Worm (Caenorhabditis elegans) whole organism, mixed stage, embryonic: ENCODE results near the gene picc-1.
"Not testable (repeated sequence)": the region's sequence is repeated elsewhere in the genome, so short reads cannot be mapped to it uniquely, and the experiment has no call there.

Source experiments
- M03D4.4 ChIP-seq: sonication (generic microtip); optimal IDR thresholded peaks from 2 replicates; lab custom pipeline; 2017; ENCODE audit warnings: mild to moderate bottlenecking, missing genetic modification characterization, missing compliant biosample characterization
- bed-3 ChIP-seq: fragments of 200-800 bp; sonication (Bioruptor generic); optimal IDR thresholded peaks from 3 replicates; lab custom pipeline; 2018; ENCODE audit warnings: mild to moderate bottlenecking, missing genetic modification characterization, moderate library complexity, missing compliant biosample characterization
- blmp-1 ChIP-seq: fragments of 150-350 bp; optimal IDR thresholded peaks from 2 replicates; lab custom pipeline; 2014; ENCODE audit warnings: missing biosample characterization, missing genetic modification characterization
- ceh-39 ChIP-seq: fragments of 150-350 bp; optimal IDR thresholded peaks from 2 replicates; lab custom pipeline; 2014; ENCODE audit warnings: missing biosample characterization, missing genetic modification characterization
- ceh-43 ChIP-seq: fragments of 200-800 bp; sonication (Bioruptor generic); optimal IDR thresholded peaks from 2 replicates; lab custom pipeline; 2018; ENCODE audit warnings: mild to moderate bottlenecking, missing genetic modification characterization, moderate library complexity, missing compliant biosample characterization
- ceh-83 ChIP-seq: fragments of 200-800 bp; sonication (Bioruptor generic); optimal IDR thresholded peaks from 2 replicates; lab custom pipeline; 2018; ENCODE audit warnings: mild to moderate bottlenecking, missing genetic modification characterization, missing compliant biosample characterization
- ces-1 ChIP-seq: fragments of 150-350 bp; optimal IDR thresholded peaks from 2 replicates; lab custom pipeline; 2014; ENCODE audit warnings: missing biosample characterization, missing genetic modification reagents, missing genetic modification characterization
- cnd-1 ChIP-seq: fragments of 200-800 bp; sonication (Bioruptor generic); optimal IDR thresholded peaks from 2 replicates; lab custom pipeline; 2018; ENCODE audit warnings: mild to moderate bottlenecking, missing genetic modification characterization, missing compliant biosample characterization
- drap-1 ChIP-seq: fragments of 200-800 bp; sonication (Bioruptor generic); optimal IDR thresholded peaks from 3 replicates; lab custom pipeline; 2018; ENCODE audit warnings: mild to moderate bottlenecking, missing genetic modification characterization, missing compliant biosample characterization
- elt-1 ChIP-seq: sonication (generic microtip); optimal IDR thresholded peaks from 2 replicates; lab custom pipeline; 2017; ENCODE audit warnings: missing genetic modification characterization, mild to moderate bottlenecking, missing compliant biosample characterization, antibody characterized with exemption, moderate library complexity, borderline replicate concordance; ENCODE audit not compliant: insufficient read depth
- elt-3 ChIP-seq: fragments of 150-350 bp; optimal IDR thresholded peaks from 2 replicates; lab custom pipeline; 2014; ENCODE audit warnings: missing biosample characterization, missing genetic modification characterization
- flh-1 ChIP-seq: fragments of 200-800 bp; sonication (Bioruptor generic); optimal IDR thresholded peaks from 2 replicates; lab custom pipeline; 2018; ENCODE audit warnings: mild to moderate bottlenecking, missing genetic modification characterization, moderate library complexity, missing compliant biosample characterization
- ham-2 ChIP-seq: fragments of 200-800 bp; sonication (Bioruptor generic); optimal IDR thresholded peaks from 2 replicates; lab custom pipeline; 2018; ENCODE audit warnings: mild to moderate bottlenecking, missing genetic modification characterization, missing compliant biosample characterization
- mab-5 ChIP-seq: fragments of 150-350 bp; optimal IDR thresholded peaks from 2 replicates; lab custom pipeline; 2014; ENCODE audit warnings: missing biosample characterization, missing genetic modification characterization
- mep-1 ChIP-seq: fragments of 150-350 bp; optimal IDR thresholded peaks from 2 replicates; lab custom pipeline; 2017; ENCODE audit warnings: missing biosample characterization, missing genetic modification reagents, missing genetic modification characterization, inconsistent platforms
- mls-2 ChIP-seq: sonication (generic microtip); optimal IDR thresholded peaks from 2 replicates; lab custom pipeline; 2016; ENCODE audit warnings: mild to moderate bottlenecking, missing genetic modification characterization, moderate library complexity, missing compliant biosample characterization
- nhr-12 ChIP-seq: fragments of 150-350 bp; optimal IDR thresholded peaks from 2 replicates; lab custom pipeline; 2014; ENCODE audit warnings: missing biosample characterization, missing genetic modification characterization
- nhr-2 ChIP-seq: fragments of 150-350 bp; optimal IDR thresholded peaks from 2 replicates; lab custom pipeline; 2014; ENCODE audit warnings: missing biosample characterization, missing genetic modification characterization
- nhr-28 ChIP-seq: fragments of 150-350 bp; optimal IDR thresholded peaks from 2 replicates; lab custom pipeline; 2014; ENCODE audit warnings: missing biosample characterization, missing genetic modification characterization
- nhr-76 ChIP-seq: sonication (generic microtip); optimal IDR thresholded peaks from 2 replicates; lab custom pipeline; 2017; ENCODE audit warnings: missing biosample characterization, missing genetic modification characterization
- pha-4 ChIP-seq: fragments of 150-350 bp; optimal IDR thresholded peaks from 2 replicates; lab custom pipeline; 2018; ENCODE audit warnings: missing biosample characterization, missing genetic modification reagents, missing genetic modification characterization
- sem-2 ChIP-seq: fragments of 200-800 bp; sonication (Bioruptor generic); optimal IDR thresholded peaks from 2 replicates; lab custom pipeline; 2018; ENCODE audit warnings: mild to moderate bottlenecking, missing genetic modification characterization, missing compliant biosample characterization
- snpc-4 ChIP-seq: fragments of 150-350 bp; optimal IDR thresholded peaks from 2 replicates; lab custom pipeline; 2014; ENCODE audit warnings: missing biosample characterization, missing genetic modification characterization
- sptf-1 ChIP-seq: sonication (generic microtip); optimal IDR thresholded peaks from 2 replicates; lab custom pipeline; 2017; ENCODE audit warnings: mild to moderate bottlenecking, missing genetic modification characterization, moderate library complexity, missing compliant biosample characterization
- tbx-8 ChIP-seq: fragments of 200-800 bp; sonication (Bioruptor generic); optimal IDR thresholded peaks from 2 replicates; lab custom pipeline; 2018; ENCODE audit warnings: mild to moderate bottlenecking, missing genetic modification characterization, moderate library complexity, missing compliant biosample characterization
- unc-39 ChIP-seq: fragments of 150-350 bp; optimal IDR thresholded peaks from 2 replicates; lab custom pipeline; 2014; ENCODE audit warnings: missing biosample characterization, missing genetic modification characterization
- unc-62 ChIP-seq: fragments of 150-350 bp; optimal IDR thresholded peaks from 2 replicates; lab custom pipeline; 2014; ENCODE audit warnings: missing biosample characterization, missing genetic modification reagents, missing genetic modification characterization
- zip-8 ChIP-seq: fragments of 150-350 bp; optimal IDR thresholded peaks from 2 replicates; lab custom pipeline; 2014; ENCODE audit warnings: missing biosample characterization, missing genetic modification characterization
- ztf-11 ChIP-seq: fragments of 150-350 bp; optimal IDR thresholded peaks from 2 replicates; lab custom pipeline; 2014; ENCODE audit warnings: missing biosample characterization, missing genetic modification characterization

Gene picc-1

ce11 chrV:6031585-6031984, 12.8 kb downstream of the picc-1 start:
- TF ChIP-seq M03D4.4 (tag; lab: Kevin White, UChicago) = no peak
- no peak for TF ChIP-seq sem-2
- TF ChIP-seq ceh-83 (GFP tag; lab: Kevin White, UChicago) = no peak
- TF ChIP-seq mab-5 (tag; lab: Kevin White, UChicago) = no peak
- TF ChIP-seq ham-2 (GFP tag; lab: Kevin White, UChicago) = no peak
- TF ChIP-seq unc-62 (GFP tag; lab: Kevin White, UChicago) = no peak
- no peak for TF ChIP-seq ces-1 (GFP tag; lab: Kevin White, UChicago)
- TF ChIP-seq mls-2 (tag; lab: Kevin White, UChicago) = no peak
- no peak for TF ChIP-seq ztf-11 (tag; lab: Kevin White, UChicago)
- TF ChIP-seq elt-3 = no peak
- TF ChIP-seq nhr-12 = no peak
- TF ChIP-seq sptf-1 (tag; lab: Kevin White, UChicago) = no peak
- TF ChIP-seq ceh-39 (tag; lab: Kevin White, UChicago) = no peak
- TF ChIP-seq snpc-4 (tag; lab: Kevin White, UChicago) = no peak

- TF ChIP-seq tbx-8 (GFP tag; lab: Kevin White, UChicago) (no peak), ces-1 (GFP tag; lab: Kevin White, UChicago) (peak; percentile 22)
Measured at ce11 chrV:6033512-6033911, 14.7 kb downstream of the picc-1 start.

- TF ChIP-seq mep-1 (tag; lab: Kevin White, UChicago) (no peak), ces-1 (GFP tag; lab: Kevin White, UChicago) (no peak)
Measured at ce11 chrV:6034714-6035113, 15.9 kb downstream of the picc-1 start, which contains the start of gene dhs-17. Gene dhs-17, minus strand, starts transcription at chrV:6034814.

ce11 chrV:6036547-6036946, 17.8 kb downstream of the picc-1 start:
- no peak for TF ChIP-seq blmp-1 (tag; lab: Kevin White, UChicago)
- TF ChIP-seq elt-3 = no peak
- no peak for TF ChIP-seq sptf-1 (tag; lab: Kevin White, UChicago)
- no peak for TF ChIP-seq ceh-39 (tag; lab: Kevin White, UChicago)
- TF ChIP-seq nhr-12 = no peak
- TF ChIP-seq cnd-1 (tag; lab: Kevin White, UChicago) = no peak
- TF ChIP-seq flh-1 = no peak
- no peak for TF ChIP-seq bed-3 (GFP tag; lab: Kevin White, UChicago)
- no peak for TF ChIP-seq M03D4.4 (tag; lab: Kevin White, UChicago)
- no peak for TF ChIP-seq mep-1 (tag; lab: Kevin White, UChicago)
- no peak for TF ChIP-seq ztf-11 (tag; lab: Kevin White, UChicago)
- no peak for TF ChIP-seq tbx-8 (GFP tag; lab: Kevin White, UChicago)
- TF ChIP-seq nhr-2 = no peak
- no peak for TF ChIP-seq ceh-43 (GFP tag; lab: Kevin White, UChicago)
- TF ChIP-seq ham-2 (GFP tag; lab: Kevin White, UChicago) = no peak
- TF ChIP-seq drap-1 (GFP tag; lab: Kevin White, UChicago) = no peak
- TF ChIP-seq elt-1 (tag; lab: Kevin White, UChicago) = no peak
- no peak for TF ChIP-seq zip-8 (tag; lab: Kevin White, UChicago)
- TF ChIP-seq nhr-76 (tag; lab: Kevin White, UChicago) = no peak

- not testable (repeated sequence) for TF ChIP-seq unc-39 (tag; lab: Kevin White, UChicago); drap-1 (GFP tag; lab: Kevin White, UChicago); pha-4 (tag; lab: Kevin White, UChicago)
Measured at ce11 chrV:6038405-6039151, 19.8 kb downstream of the picc-1 start, which contains the start of gene F29G9.1. Gene F29G9.1, plus strand, starts transcription at chrV:6039101.

ce11 chrV:6041375-6041774, 22.6 kb downstream of the picc-1 start, which contains the start of gene R01B10.2:
Gene R01B10.2, minus strand, starts transcription at chrV:6041475.
- TF ChIP-seq cnd-1 (tag; lab: Kevin White, UChicago) = no peak
- no peak for TF ChIP-seq ceh-39 (tag; lab: Kevin White, UChicago)
- TF ChIP-seq nhr-28 (tag; lab: Kevin White, UChicago) = no peak
- no peak for TF ChIP-seq mls-2 (tag; lab: Kevin White, UChicago)
- TF ChIP-seq zip-8 (tag; lab: Kevin White, UChicago) = no peak
- TF ChIP-seq ham-2 (GFP tag; lab: Kevin White, UChicago) = no peak
